Fruit fly (Drosophila melanogaster) whole organism, wandering third instar larva: ENCODE results near the gene Mtr4.

ENCODE experiments used
- Abd-B ChIP-seq: fragments of >200 bp; optimal IDR thresholded peaks from 2 replicates; lab custom pipeline; 2017; ENCODE audit warnings: missing biosample characterization, missing genetic modification characterization
- CG32264 ChIP-seq: fragments of 200-800 bp; sonication (Bioruptor generic); optimal IDR thresholded peaks from 2 replicates; lab custom pipeline; 2016; ENCODE audit warnings: missing biosample characterization, missing genetic modification characterization
- Jra ChIP-seq: sonication (Bioruptor generic); optimal IDR thresholded peaks from 2 replicates; lab custom pipeline; 2016; ENCODE audit warnings: missing biosample characterization, missing genetic modification characterization
- Mio ChIP-seq: sonication (Bioruptor generic); optimal IDR thresholded peaks from 2 replicates; lab custom pipeline; 2016; ENCODE audit warnings: missing biosample characterization, missing genetic modification characterization
- Vsx2 ChIP-seq: fragments of 200-300, 225-300 bp; sonication (Bioruptor generic); optimal IDR thresholded peaks from 2 replicates; lab custom pipeline; 2018; ENCODE audit warnings: missing biosample characterization, missing genetic modification characterization; ENCODE audit not compliant: partially characterized antibody
- br ChIP-seq: fragments of 200-800 bp; sonication (Bioruptor generic); optimal IDR thresholded peaks from 2 replicates; lab custom pipeline; 2016; ENCODE audit warnings: missing biosample characterization, missing genetic modification characterization
- dmrt93B ChIP-seq: fragments of 200-800 bp; sonication (Bioruptor generic); optimal IDR thresholded peaks from 2 replicates; lab custom pipeline; 2018; ENCODE audit warnings: missing biosample characterization, mild to moderate bottlenecking, missing genetic modification characterization
- ey ChIP-seq: fragments of 200-800 bp; sonication (Bioruptor generic); optimal IDR thresholded peaks from 2 replicates; lab custom pipeline; 2016; ENCODE audit warnings: missing biosample characterization, missing genetic modification characterization
- fru ChIP-seq: fragments of 200-800 bp; sonication (Bioruptor generic); optimal IDR thresholded peaks from 3 replicates; lab custom pipeline; 2016; ENCODE audit warnings: missing biosample characterization, mild to moderate bottlenecking, missing genetic modification characterization
- h ChIP-seq: fragments of 200-800 bp; sonication (Bioruptor generic); optimal IDR thresholded peaks from 3 replicates; lab custom pipeline; 2016; ENCODE audit warnings: missing biosample characterization, mild to moderate bottlenecking, missing genetic modification characterization
- psq ChIP-seq: fragments of 200-800 bp; sonication (Bioruptor generic); optimal IDR thresholded peaks from 3 replicates; lab custom pipeline; 2017; ENCODE audit warnings: missing biosample characterization, mild to moderate bottlenecking, missing genetic modification characterization, moderate library complexity
- usp ChIP-seq: fragments of >200 bp; optimal IDR thresholded peaks from 2 replicates; lab custom pipeline; 2017; ENCODE audit warnings: missing biosample characterization, missing genetic modification characterization

- TF ChIP-seq dmrt93B = no peak
- TF ChIP-seq h = no peak
- no peak for TF ChIP-seq Abd-B (GFP tag; lab: Kevin White, UChicago)
- TF ChIP-seq br (GFP tag; lab: Kevin White, UChicago) = no peak
- no peak for TF ChIP-seq CG32264
- TF ChIP-seq Mio (GFP tag; lab: Kevin White, UChicago) = no peak
- no peak for TF ChIP-seq fru (GFP tag; lab: Kevin White, UChicago)
- no peak for TF ChIP-seq Jra
- TF ChIP-seq Vsx2 (GFP tag; lab: Kevin White, UChicago) = no peak
- TF ChIP-seq usp (GFP tag; lab: Kevin White, UChicago) = no peak
- no peak for TF ChIP-seq ey (GFP tag; lab: Kevin White, UChicago)
- TF ChIP-seq psq = no peak
Observed at dm6 chr2L:15751259-15751555, 856 bp upstream of the Mtr4 start.
